Fruit fly (Drosophila melanogaster) whole organism, wandering third instar larva: ENCODE data around the gene PEK.
A peak's percentile ranks its signal among the peaks of the same experiment; 100 is the strongest.

Experiments used
- CG32264 ChIP-seq: fragments of 200-800 bp; sonication (Bioruptor generic); optimal IDR thresholded peaks from 2 replicates; lab custom pipeline; 2016; ENCODE audit warnings: missing biosample characterization, missing genetic modification characterization
- CG9705 ChIP-seq: fragments of 200-800 bp; sonication (Bioruptor generic); optimal IDR thresholded peaks from 2 replicates; lab custom pipeline; 2018; ENCODE audit warnings: missing biosample characterization, mild to moderate bottlenecking, missing genetic modification characterization
- Dfd ChIP-seq: fragments of >200 bp; optimal IDR thresholded peaks from 2 replicates; lab custom pipeline; 2017; ENCODE audit warnings: missing biosample characterization, missing genetic modification characterization
- HLH106 ChIP-seq: fragments of 200-800 bp; optimal IDR thresholded peaks from 3 replicates; lab custom pipeline; 2019; ENCODE audit warnings: missing biosample characterization, mild to moderate bottlenecking, missing genetic modification characterization, moderate library complexity
- Hnf4 ChIP-seq: fragments of 200-800 bp; sonication (Bioruptor generic); optimal IDR thresholded peaks from 2 replicates; lab custom pipeline; 2016; ENCODE audit warnings: missing biosample characterization, mild to moderate bottlenecking, missing genetic modification characterization
- Jra ChIP-seq: sonication (Bioruptor generic); optimal IDR thresholded peaks from 2 replicates; lab custom pipeline; 2016; ENCODE audit warnings: missing biosample characterization, missing genetic modification characterization
- N ChIP-seq: fragments of >200 bp; optimal IDR thresholded peaks from 2 replicates; lab custom pipeline; 2018; ENCODE audit warnings: missing biosample characterization, missing external identifiers, missing genetic modification characterization
- Rel ChIP-seq, 2 experiments: fragments of 200-800 bp; sonication (Bioruptor generic) in 1 of 2; optimal IDR thresholded peaks; 2 replicates in 1 of 2; 3 replicates in 1 of 2; lab custom pipeline; 2016 to 2019; ENCODE audit warnings: mild to moderate bottlenecking in 2 of 2, missing biosample characterization in 2 of 2, missing genetic modification characterization in 2 of 2, moderate library complexity in 1 of 2
- Sp1 ChIP-seq: fragments of 200-800 bp; sonication (Bioruptor generic); optimal IDR thresholded peaks from 3 replicates; lab custom pipeline; 2019; ENCODE audit warnings: missing biosample characterization, mild to moderate bottlenecking, missing genetic modification characterization, moderate library complexity
- brk ChIP-seq: fragments of 200-800 bp; sonication (Bioruptor generic); optimal IDR thresholded peaks from 2 replicates; lab custom pipeline; 2016; ENCODE audit warnings: missing biosample characterization, mild to moderate bottlenecking, missing genetic modification characterization
- dl ChIP-seq, 2 experiments: fragments of 175-275, 200-275 bp in 1 of 2; fragments of 200-275 bp in 1 of 2; sonication (Bioruptor generic); optimal IDR thresholded peaks; lab custom pipeline; 2018; ENCODE audit warnings: mild to moderate bottlenecking in 2 of 2, missing biosample characterization in 2 of 2, missing genetic modification characterization in 2 of 2, moderate library complexity in 2 of 2; ENCODE audit not compliant: partially characterized antibody in 2 of 2, insufficient read depth in 1 of 2
- dmrt93B ChIP-seq: fragments of 200-800 bp; sonication (Bioruptor generic); optimal IDR thresholded peaks from 2 replicates; lab custom pipeline; 2018; ENCODE audit warnings: missing biosample characterization, mild to moderate bottlenecking, missing genetic modification characterization
- ey ChIP-seq: fragments of 200-800 bp; sonication (Bioruptor generic); optimal IDR thresholded peaks from 2 replicates; lab custom pipeline; 2016; ENCODE audit warnings: missing biosample characterization, missing genetic modification characterization
- foxo ChIP-seq, 2 experiments: fragments of 200-800 bp; sonication (Bioruptor generic); optimal IDR thresholded peaks; 2 replicates in 1 of 2; 3 replicates in 1 of 2; lab custom pipeline; 2016 to 2017; ENCODE audit warnings: missing biosample characterization in 2 of 2, missing genetic modification characterization in 2 of 2
- h ChIP-seq: fragments of 200-800 bp; sonication (Bioruptor generic); optimal IDR thresholded peaks from 3 replicates; lab custom pipeline; 2016; ENCODE audit warnings: missing biosample characterization, mild to moderate bottlenecking, missing genetic modification characterization
- jim ChIP-seq: fragments of 175-275, 200-325 bp; sonication (Bioruptor generic); optimal IDR thresholded peaks from 2 replicates; lab custom pipeline; 2016; ENCODE audit warnings: missing biosample characterization, mild to moderate bottlenecking, missing genetic modification characterization
- lola ChIP-seq: fragments of >200 bp; optimal IDR thresholded peaks from 2 replicates; lab custom pipeline; 2017; ENCODE audit warnings: missing biosample characterization, missing genetic modification characterization
- psq ChIP-seq: fragments of 200-800 bp; sonication (Bioruptor generic); optimal IDR thresholded peaks from 3 replicates; lab custom pipeline; 2017; ENCODE audit warnings: missing biosample characterization, mild to moderate bottlenecking, missing genetic modification characterization, moderate library complexity
- sv ChIP-seq: fragments of 200-800 bp; sonication (Bioruptor generic); optimal IDR thresholded peaks from 3 replicates; lab custom pipeline; 2016; ENCODE audit warnings: missing biosample characterization, missing genetic modification characterization

Gene PEK

dm6 chr3R:5412987-5413386, 51.6 kb downstream of the PEK start:
- TF ChIP-seq foxo (GFP tag; optimal IDR thresholded peaks at IDR 0.05; lab: Kevin White, UChicago): no peak
- no peak for TF ChIP-seq Dfd
- TF ChIP-seq dmrt93B (GFP tag; lab: Kevin White, UChicago): no peak
- TF ChIP-seq psq (GFP tag; lab: Kevin White, UChicago): no peak
- no peak for TF ChIP-seq h (GFP tag; lab: Kevin White, UChicago)
- TF ChIP-seq brk (GFP tag; lab: Kevin White, UChicago): no peak
- TF ChIP-seq lola: no peak
- peak; percentile 21 for TF ChIP-seq sv

DNA sequence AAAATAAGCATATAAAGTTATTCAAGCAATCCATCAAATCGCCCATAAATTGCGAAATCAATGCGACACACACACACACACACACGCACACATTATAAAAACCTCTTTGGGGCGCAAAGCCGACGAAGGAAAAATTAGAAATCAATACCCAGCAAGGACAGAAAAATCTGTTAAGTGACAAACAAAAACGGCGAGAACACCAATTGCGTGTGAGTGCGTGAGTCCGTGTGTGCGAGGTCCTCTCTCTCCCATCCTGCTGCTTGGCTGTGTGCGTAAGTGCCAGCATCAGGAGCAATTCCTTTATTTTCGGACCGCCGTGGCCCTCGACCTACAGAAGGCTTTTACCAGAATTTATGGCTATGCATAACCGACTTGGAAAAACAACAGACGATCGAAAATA, 52.2 kb downstream of the PEK start, which contains the start of gene Orco:
Gene Orco, minus strand, starts transcription at position 101 of the 400 bp plus-strand sequence.
- TF ChIP-seq dmrt93B (GFP tag; lab: Kevin White, UChicago): no peak
- TF ChIP-seq Sp1 (GFP tag; lab: Kevin White, UChicago): no peak
- no peak for TF ChIP-seq N (GFP tag; lab: Kevin White, UChicago)
- no peak for TF ChIP-seq foxo (GFP tag; optimal IDR thresholded peaks at IDR 0.05; lab: Kevin White, UChicago)
- no peak for TF ChIP-seq psq (GFP tag; lab: Kevin White, UChicago)
- no peak for TF ChIP-seq CG32264 (GFP tag; lab: Kevin White, UChicago)
- no peak for TF ChIP-seq Jra (GFP tag; lab: Kevin White, UChicago)
- no peak for TF ChIP-seq dl (GFP tag; optimal IDR thresholded peaks at IDR 0.05; lab: Kevin White, UChicago; ENCODE audit: insufficient read depth in 1 of 2, partially characterized antibody in 2 of 2)
- TF ChIP-seq jim: no peak
- no peak for TF ChIP-seq HLH106
- no peak for TF ChIP-seq Hnf4 (GFP tag; lab: Kevin White, UChicago)
- no peak for TF ChIP-seq Rel (GFP tag; optimal IDR thresholded peaks at IDR 0.05; lab: Kevin White, UChicago)
- no peak for TF ChIP-seq Rel (tag; optimal IDR thresholded peaks at IDR 0.05; lab: Kevin White, UChicago)
- TF ChIP-seq brk (GFP tag; lab: Kevin White, UChicago): no peak
- TF ChIP-seq ey (GFP tag; lab: Kevin White, UChicago): no peak
- TF ChIP-seq CG9705 (GFP tag; lab: Kevin White, UChicago): no peak
